Worm (Caenorhabditis elegans): ENCODE measurements around the gene T25B9.1.

T25B9.1 gene

DNA sequence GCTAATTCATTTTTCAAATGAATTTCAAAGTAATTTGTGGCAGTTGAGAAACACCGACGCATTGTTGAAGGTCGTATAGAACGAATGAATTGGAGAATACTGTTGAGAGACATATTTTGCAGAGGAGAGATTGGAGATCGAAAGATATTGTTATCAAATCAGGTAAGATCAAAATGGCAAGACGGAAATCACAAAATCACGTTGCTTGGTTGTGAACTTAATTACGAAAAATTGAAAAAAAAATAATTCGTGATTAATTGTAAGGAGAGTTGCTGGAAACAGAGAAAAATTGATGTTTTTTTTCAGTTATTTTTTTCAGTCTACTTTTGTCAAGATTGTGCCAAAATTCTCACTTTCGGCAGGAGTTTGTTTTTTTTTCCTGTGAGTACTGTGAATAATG lies at the start of gene T25B9.1:
Gene T25B9.1, minus strand, starts transcription at position 101 of the 400 bp plus-strand sequence.
- no peak for TF ChIP-seq him-1 (tag; optimal IDR thresholded peaks at IDR 0.05)
- no peak for TF ChIP-seq W03F9.2 (tag; optimal IDR thresholded peaks at IDR 0.05)
- TF ChIP-seq dao-5 (tag; optimal IDR thresholded peaks at IDR 0.05): no peak

DNA sequence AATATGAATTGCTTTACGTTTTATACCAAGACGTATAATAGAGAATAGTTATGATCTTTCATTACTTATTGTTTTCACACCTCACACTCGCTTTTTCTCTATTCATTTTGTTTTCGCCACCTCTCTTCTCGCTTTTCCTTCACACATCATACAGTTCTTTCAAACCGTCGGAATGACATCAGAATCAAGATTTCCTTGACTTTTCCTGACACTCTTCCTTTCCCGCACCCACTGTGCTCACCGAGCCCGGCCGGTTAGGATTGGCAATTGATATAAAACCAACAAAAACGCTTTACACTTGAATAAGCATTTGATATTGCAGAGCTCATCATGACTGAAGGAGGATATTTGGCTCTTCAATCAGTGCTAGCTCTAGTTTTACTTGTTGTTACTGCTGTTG lies 49.4 kb upstream of the T25B9.1 start, which contains the start of gene zipt-2.1:
Gene zipt-2.1, plus strand, starts transcription at position 301 of the 400 bp plus-strand sequence.
- TF ChIP-seq dao-5 (tag; optimal IDR thresholded peaks at IDR 0.05): no peak
- no peak for TF ChIP-seq him-1 (tag; optimal IDR thresholded peaks at IDR 0.05)
- no peak for TF ChIP-seq W03F9.2 (tag; optimal IDR thresholded peaks at IDR 0.05)

DNA sequence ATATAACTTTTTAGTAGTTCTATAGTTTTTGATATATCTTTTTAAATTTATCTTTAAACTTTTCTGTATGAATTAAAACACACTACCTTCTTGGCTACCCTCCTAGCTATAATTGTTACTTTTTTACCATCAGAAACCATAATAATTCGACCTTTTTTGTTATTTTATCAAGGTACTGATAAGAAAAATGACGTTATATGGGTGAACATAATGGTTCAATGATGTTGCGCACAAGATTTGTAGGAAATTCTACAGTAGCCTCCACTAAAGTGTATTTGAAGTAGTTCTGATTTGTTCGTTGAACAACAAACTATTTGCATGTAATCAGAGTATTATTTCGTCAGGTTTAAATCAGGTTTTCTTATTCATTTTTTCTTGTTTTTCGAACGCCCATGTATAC lies 48.7 kb upstream of the T25B9.1 start:
- TF ChIP-seq W03F9.2 (tag; optimal IDR thresholded peaks at IDR 0.05) (no peak), him-1 (tag; optimal IDR thresholded peaks at IDR 0.05) (no peak)

DNA sequence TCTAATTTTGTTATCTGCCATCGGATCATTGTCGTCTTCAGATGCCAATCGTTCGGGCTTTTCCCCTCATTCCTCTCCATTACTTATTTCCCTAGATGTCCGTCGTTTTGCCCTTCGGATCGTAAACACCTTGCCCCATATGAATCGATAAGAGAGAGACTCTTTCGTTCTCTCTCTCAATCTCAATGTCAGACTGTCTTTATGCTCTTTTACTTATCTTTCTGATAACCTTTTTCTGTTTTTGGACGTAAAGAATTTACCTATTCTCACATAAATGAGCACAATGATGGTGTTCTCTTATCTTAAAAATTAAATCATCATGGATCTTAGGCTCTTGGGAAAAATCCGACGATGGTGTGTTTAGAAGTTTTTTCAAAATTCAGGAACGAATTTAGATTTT lies 46.8 kb upstream of the T25B9.1 start:
- no peak for TF ChIP-seq dao-5 (tag; optimal IDR thresholded peaks at IDR 0.05)
- no peak for TF ChIP-seq W03F9.2 (tag; optimal IDR thresholded peaks at IDR 0.05)
- TF ChIP-seq him-1 (tag; optimal IDR thresholded peaks at IDR 0.05): no peak

DNA sequence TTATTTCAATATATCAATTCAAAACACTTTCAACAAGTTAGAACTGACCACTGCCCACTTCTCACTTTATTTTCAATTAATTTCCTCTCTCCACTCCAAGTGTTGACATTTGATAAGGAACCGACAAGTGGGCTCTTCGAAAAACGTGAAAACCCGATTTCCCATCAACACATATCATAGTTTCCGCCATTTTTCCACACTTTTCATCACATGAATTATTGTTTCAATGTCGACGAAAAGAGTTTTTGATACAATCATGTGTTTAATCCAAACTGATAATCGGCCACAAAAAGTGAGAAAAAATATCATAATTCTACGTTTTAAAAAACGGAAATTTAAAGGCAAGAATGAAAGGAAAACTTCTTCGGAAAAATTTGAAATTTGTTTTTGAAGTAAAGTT lies 45.7 kb upstream of the T25B9.1 start:
- TF ChIP-seq dao-5 (tag; optimal IDR thresholded peaks at IDR 0.05): no peak
- TF ChIP-seq W03F9.2 (tag; optimal IDR thresholded peaks at IDR 0.05): no peak
- TF ChIP-seq him-1 (tag; optimal IDR thresholded peaks at IDR 0.05): no peak

DNA sequence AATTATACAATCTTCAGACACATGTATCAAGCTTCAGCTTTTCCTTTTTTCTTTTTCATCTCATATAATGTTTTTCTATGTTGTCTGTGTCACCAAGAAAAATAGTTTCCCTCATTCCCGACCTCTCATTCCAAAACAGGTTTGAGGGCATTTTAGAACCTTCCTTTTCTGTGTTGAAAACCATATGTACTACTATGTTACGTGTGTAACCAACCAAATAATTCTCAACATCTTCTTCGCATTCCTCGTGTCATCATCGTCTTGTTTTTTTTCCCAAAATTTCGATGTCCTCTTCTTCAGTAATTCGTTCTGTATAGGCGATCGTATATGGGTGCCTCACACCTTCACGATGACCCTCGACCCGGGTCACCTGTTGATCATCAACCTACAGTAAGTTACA lies 40.4 kb upstream of the T25B9.1 start, which contains the start of gene pept-2:
Gene pept-2, plus strand, starts transcription at position 301 of the 400 bp plus-strand sequence.
- TF ChIP-seq him-1 (tag; optimal IDR thresholded peaks at IDR 0.05) (no peak), dao-5 (tag; optimal IDR thresholded peaks at IDR 0.05) (no peak), W03F9.2 (tag; optimal IDR thresholded peaks at IDR 0.05) (no peak)

DNA sequence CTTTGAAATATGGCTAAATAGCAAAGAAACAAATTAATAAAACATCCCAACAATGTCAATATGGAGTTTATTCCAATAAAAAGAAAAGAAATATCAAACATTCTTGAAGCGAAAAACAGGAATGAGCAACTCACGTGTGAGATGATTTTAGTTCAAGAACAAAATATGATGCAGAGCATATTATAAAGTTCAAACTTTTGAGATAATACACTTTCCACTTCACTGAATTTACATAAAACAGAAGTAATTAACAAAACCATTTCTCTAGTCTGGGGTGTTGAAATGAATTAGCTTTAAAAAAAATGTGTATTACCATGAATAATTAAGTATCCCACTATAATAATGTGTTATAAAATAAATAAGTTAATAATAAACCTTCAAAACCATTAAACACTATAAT lies 36.8 kb upstream of the T25B9.1 start, which contains the start of gene srd-7:
Gene srd-7, minus strand, starts transcription at position 101 of the 400 bp plus-strand sequence.
- TF ChIP-seq W03F9.2 (tag; optimal IDR thresholded peaks at IDR 0.05) (no peak), dao-5 (tag; optimal IDR thresholded peaks at IDR 0.05) (no peak), him-1 (tag; optimal IDR thresholded peaks at IDR 0.05) (no peak)

DNA sequence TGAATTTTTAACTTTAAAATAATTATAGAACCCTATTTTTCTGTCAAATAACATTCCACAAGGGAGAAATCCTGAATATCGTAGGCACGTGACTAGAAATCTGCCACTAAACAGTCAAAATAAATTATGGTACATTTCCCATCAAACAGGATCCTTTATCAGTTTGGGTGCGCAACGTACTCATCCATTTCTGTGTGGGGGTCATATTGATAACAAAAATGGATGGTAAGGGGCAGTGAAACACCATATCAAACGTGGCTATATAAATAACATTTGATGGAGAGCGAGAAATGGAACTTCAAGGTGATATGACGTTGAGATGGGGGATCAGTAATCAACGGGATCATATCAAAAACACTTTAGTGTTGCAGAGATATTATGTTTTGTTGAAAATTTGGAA lies 34.1 kb upstream of the T25B9.1 start:
- TF ChIP-seq W03F9.2 (tag; optimal IDR thresholded peaks at IDR 0.05) (no peak), him-1 (tag; optimal IDR thresholded peaks at IDR 0.05) (no peak), dao-5 (tag; optimal IDR thresholded peaks at IDR 0.05) (no peak)

DNA sequence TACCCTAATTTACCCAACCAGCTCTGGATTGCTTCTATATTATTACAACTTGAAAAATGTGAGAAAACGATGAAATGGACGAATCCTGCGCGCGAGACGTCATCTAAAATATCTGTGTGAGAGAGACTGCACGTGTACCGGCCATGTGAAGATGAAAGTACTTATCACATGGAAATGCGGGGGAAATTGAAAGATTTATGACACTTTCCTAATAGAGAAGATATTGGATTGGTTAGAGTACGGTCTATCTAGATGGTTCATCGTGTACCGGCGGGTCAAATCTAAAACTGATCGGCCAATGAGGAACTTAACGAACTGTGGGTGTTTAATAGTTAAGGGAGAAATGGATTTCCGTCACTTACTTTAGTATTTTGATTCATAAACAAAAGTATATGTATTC lies 32.1 kb upstream of the T25B9.1 start:
- TF ChIP-seq W03F9.2 (tag; optimal IDR thresholded peaks at IDR 0.05) (no peak), him-1 (tag; optimal IDR thresholded peaks at IDR 0.05) (no peak), dao-5 (tag; optimal IDR thresholded peaks at IDR 0.05) (no peak)

DNA sequence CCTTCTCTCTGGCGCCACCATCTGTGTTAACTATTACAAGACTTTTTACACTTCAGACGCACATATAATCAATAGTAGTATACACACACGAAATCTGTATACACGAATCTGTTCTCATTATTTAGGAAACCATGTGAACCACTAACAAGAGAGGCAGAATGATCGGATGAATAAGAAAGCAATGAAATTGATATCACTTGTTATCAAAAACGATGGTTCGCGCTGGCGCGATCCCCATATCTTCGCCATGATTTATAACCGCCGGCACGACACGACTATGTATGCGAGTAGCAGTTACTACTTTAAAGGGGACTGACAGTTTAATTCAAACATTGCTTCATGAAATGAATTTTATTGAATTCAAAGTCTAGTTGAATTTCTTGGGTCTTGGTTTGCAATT lies 31.4 kb upstream of the T25B9.1 start:
- TF ChIP-seq him-1 (tag; optimal IDR thresholded peaks at IDR 0.05): no peak
- TF ChIP-seq dao-5 (tag; optimal IDR thresholded peaks at IDR 0.05): no peak
- no peak for TF ChIP-seq W03F9.2 (tag; optimal IDR thresholded peaks at IDR 0.05)

DNA sequence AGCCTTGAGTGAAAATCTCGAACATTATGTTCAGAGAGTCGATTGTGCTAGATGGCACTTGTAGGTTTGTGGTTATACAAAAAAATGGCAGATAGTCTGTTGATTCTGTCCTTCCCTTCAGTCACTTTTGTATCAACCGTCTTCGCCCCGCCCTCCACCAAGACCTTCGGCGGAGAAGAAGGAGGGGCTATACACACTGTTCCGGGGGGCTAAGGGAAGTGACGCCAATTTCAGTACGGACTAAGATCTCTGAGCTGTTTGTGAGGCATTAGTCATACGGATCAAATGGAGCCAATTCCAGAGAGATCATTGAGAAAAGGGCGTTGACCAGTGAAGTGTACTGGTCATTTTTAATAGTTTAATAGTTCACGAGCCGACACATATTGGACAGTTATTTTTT lies 30.6 kb upstream of the T25B9.1 start, which contains the start of gene swt-3:
Gene swt-3, minus strand, starts transcription at position 101 of the 400 bp plus-strand sequence.
- TF ChIP-seq him-1 (tag; optimal IDR thresholded peaks at IDR 0.05): no peak
- no peak for TF ChIP-seq dao-5 (tag; optimal IDR thresholded peaks at IDR 0.05)
- TF ChIP-seq W03F9.2 (tag; optimal IDR thresholded peaks at IDR 0.05): no peak

DNA sequence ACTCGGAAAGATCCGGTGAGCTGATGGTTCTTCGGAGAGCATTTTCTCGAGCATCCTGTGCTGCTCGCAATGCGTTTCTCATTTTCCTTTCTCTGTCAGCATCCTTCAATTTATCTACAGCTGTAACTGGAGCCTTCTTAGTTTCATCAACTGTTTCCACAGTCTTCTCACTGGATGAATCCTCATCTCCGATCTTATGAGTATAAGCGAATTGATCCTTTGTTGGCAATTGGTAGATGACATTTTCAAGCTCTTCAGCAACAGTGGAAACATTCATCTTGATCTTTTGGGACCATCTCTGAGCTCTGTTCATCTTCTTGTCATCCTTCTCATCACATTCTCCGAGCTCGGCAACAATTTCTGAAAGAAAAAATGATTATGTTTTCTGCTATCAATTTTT lies 29.4 kb upstream of the T25B9.1 start:
- TF ChIP-seq dao-5 (tag; optimal IDR thresholded peaks at IDR 0.05) (no peak), W03F9.2 (tag; optimal IDR thresholded peaks at IDR 0.05) (no peak), him-1 (tag; optimal IDR thresholded peaks at IDR 0.05) (no peak)

DNA sequence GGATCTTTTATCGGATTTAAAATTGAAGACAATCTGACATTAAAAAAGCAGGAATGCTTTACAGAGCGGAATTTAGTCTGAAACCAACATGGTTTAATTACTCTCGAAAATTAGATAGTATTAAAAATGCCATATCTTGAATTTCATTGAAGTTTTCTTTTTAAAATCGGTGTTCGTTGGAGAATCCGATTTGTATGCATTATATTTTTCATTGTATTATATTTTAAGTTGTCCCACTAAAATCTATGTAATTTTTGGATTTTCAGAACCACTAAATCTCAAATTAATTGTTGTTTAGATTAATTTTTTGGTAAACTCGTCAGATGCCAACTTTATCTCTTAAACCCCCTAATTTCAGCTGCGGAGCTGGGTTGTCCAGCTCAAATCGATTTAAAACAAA lies 28.6 kb upstream of the T25B9.1 start:
- TF ChIP-seq W03F9.2 (tag; optimal IDR thresholded peaks at IDR 0.05) (no peak), him-1 (tag; optimal IDR thresholded peaks at IDR 0.05) (no peak), dao-5 (tag; optimal IDR thresholded peaks at IDR 0.05) (no peak)

DNA sequence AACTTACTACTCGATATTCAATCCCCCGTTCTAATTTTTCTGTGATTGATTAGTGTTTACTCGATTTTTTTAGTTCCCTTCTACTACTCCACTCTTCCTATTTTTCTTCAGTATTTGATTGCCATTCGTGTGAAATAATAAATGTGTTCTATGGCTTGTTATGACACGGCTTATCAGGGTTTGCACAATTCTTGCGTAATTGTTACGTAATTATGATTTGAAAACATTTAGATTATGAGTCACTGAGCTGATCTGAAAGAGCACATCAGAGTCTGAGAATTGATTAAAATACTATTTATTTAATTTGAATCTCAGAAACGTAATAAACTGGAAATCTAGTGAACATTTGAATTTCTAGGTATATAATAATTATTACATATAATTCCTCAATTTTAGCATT lies 27.7 kb upstream of the T25B9.1 start:
- TF ChIP-seq him-1 (tag; optimal IDR thresholded peaks at IDR 0.05) (no peak), W03F9.2 (tag; optimal IDR thresholded peaks at IDR 0.05) (no peak), dao-5 (tag; optimal IDR thresholded peaks at IDR 0.05) (no peak)

DNA sequence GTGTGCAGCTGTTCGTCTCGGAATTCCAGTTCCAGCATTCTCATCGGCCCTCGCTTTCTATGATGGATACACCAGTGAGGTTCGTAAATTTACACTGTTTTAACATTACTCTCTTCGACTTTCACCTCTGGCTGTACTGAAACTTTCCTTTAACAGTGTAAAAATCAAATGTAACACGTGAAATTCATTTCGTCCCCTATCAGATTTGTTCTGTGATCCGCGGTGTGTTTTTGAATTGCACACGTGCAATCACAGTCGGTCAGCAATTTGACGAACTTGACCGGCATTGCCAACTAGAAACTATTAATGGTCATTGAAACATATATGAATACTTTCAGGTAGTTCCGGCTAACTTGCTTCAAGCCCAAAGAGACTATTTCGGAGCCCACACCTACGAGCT lies 27.1 kb upstream of the T25B9.1 start:
- TF ChIP-seq him-1 (tag; optimal IDR thresholded peaks at IDR 0.05) (no peak), dao-5 (tag; optimal IDR thresholded peaks at IDR 0.05) (no peak), W03F9.2 (tag; optimal IDR thresholded peaks at IDR 0.05) (no peak)

Measured in whole organism, L4/young adult.